Fruit fly (Drosophila melanogaster) whole organism, embryonic: ENCODE data around the gene CG5882.

Experiments
- CG16779 ChIP-seq: fragments of 200-800 bp; sonication (Bioruptor generic); IDR thresholded peaks from 2 replicates; pipeline ENCODE4 v1.3.6; 2022; ENCODE audit warnings: missing biosample characterization, missing genetic modification characterization
- CG3995 ChIP-seq: fragments of 200-800 bp; sonication (Bioruptor generic); optimal IDR thresholded peaks from 3 replicates; lab custom pipeline; 2016; ENCODE audit warnings: missing biosample characterization, missing genetic modification characterization
- CG4707 ChIP-seq: fragments of 200-800 bp; sonication (Bioruptor generic); optimal IDR thresholded peaks from 2 replicates; lab custom pipeline; 2018; ENCODE audit warnings: missing biosample characterization, mild to moderate bottlenecking, missing genetic modification characterization, moderate library complexity
- HLH54F ChIP-seq: fragments of 200-800 bp; sonication (Bioruptor generic); optimal IDR thresholded peaks from 3 replicates; lab custom pipeline; 2016; ENCODE audit warnings: missing biosample characterization, missing genetic modification characterization
- cas ChIP-seq: fragments of 200-800 bp; sonication (Bioruptor generic); IDR thresholded peaks from 2 replicates; pipeline ENCODE4 v1.3.6; 2022; ENCODE audit warnings: missing biosample characterization, missing genetic modification characterization
- dmrt99B ChIP-seq: fragments of 200-800 bp; sonication (Bioruptor generic); optimal IDR thresholded peaks from 2 replicates; lab custom pipeline; 2018; ENCODE audit warnings: missing biosample characterization, mild to moderate bottlenecking, missing genetic modification characterization, moderate library complexity
- org-1 ChIP-seq: fragments of 200-800 bp; sonication (Bioruptor generic); optimal IDR thresholded peaks from 2 replicates; lab custom pipeline; 2017; ENCODE audit warnings: missing biosample characterization, missing genetic modification characterization
- trem ChIP-seq: fragments of 200-800 bp; optimal IDR thresholded peaks from 3 replicates; lab custom pipeline; 2019; ENCODE audit warnings: missing biosample characterization, mild to moderate bottlenecking, missing genetic modification characterization, moderate library complexity

DNA sequence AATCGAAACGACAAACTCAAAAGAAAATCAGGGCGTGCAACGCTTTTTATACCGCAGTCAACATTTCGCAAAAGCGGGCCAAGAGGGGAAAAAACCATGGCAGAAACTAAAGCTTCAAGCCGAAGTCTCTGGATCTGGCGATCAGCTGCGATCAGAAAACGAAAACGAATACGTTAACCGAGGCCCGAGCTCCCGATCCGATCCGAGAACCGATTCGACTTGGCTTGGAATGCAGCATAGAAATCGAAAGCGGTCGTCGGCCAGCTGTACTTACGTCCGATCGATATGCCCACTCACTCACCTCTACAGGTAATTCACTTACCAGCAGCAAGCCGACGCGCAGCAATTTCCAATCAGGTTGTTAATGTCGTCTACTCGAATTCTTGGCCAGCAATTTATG, 27.3 kb upstream of the CG5882 start, which contains the start of gene Cpr97Eb:
- TF ChIP-seq CG16779 (GFP tag; lab: Robert Waterston, UW): no peak
- TF ChIP-seq org-1 (GFP tag; lab: Kevin White, UChicago): no peak
- no peak for TF ChIP-seq trem (tag; lab: Kevin White, UChicago)
- no peak for TF ChIP-seq CG4707
- TF ChIP-seq cas (GFP tag; lab: Robert Waterston, UW): no peak
- no peak for TF ChIP-seq CG3995 (GFP tag; lab: Kevin White, UChicago)
- TF ChIP-seq HLH54F (GFP tag; lab: Kevin White, UChicago): no peak
- no peak for TF ChIP-seq dmrt99B (tag; lab: Kevin White, UChicago)
